Worm (Caenorhabditis elegans) whole organism, late embryonic: Measurements from ENCODE around the gene B0393.5.

Experiments used
- C08G9.2 ChIP-seq: sonication (generic microtip); optimal IDR thresholded peaks from 2 replicates; lab custom pipeline; 2016; ENCODE audit warnings: mild to moderate bottlenecking, missing genetic modification characterization, moderate library complexity, missing compliant biosample characterization
- K02D7.2 ChIP-seq: sonication (generic microtip); optimal IDR thresholded peaks from 2 replicates; lab custom pipeline; 2017; ENCODE audit warnings: mild to moderate bottlenecking, missing genetic modification characterization, missing compliant biosample characterization
- K09A11.1 ChIP-seq: sonication (generic microtip); optimal IDR thresholded peaks from 2 replicates; lab custom pipeline; 2017; ENCODE audit warnings: antibody characterized with exemption, mild to moderate bottlenecking, missing genetic modification characterization, missing compliant biosample characterization; ENCODE audit not compliant: insufficient read depth
- T23F11.4 ChIP-seq: fragments of 200-800 bp; sonication (Bioruptor generic); optimal IDR thresholded peaks from 2 replicates; lab custom pipeline; 2018; ENCODE audit warnings: mild to moderate bottlenecking, missing genetic modification characterization, missing compliant biosample characterization
- Y22D7AL.16 ChIP-seq: sonication (generic microtip); optimal IDR thresholded peaks from 2 replicates; lab custom pipeline; 2016; ENCODE audit warnings: missing genetic modification characterization, missing compliant biosample characterization
- ama-1 ChIP-seq: fragments of 150-350 bp; optimal IDR thresholded peaks from 2 replicates; lab custom pipeline; 2014
- ceh-14 ChIP-seq: sonication (generic microtip); optimal IDR thresholded peaks from 2 replicates; lab custom pipeline; 2016; ENCODE audit warnings: missing genotype, missing genetic modification characterization, missing compliant biosample characterization
- ceh-18 ChIP-seq: sonication (generic microtip); optimal IDR thresholded peaks from 2 replicates; lab custom pipeline; 2016; ENCODE audit warnings: missing genetic modification characterization, missing compliant biosample characterization
- ceh-19 ChIP-seq: fragments of 200-800 bp; sonication (Bioruptor generic); optimal IDR thresholded peaks from 2 replicates; lab custom pipeline; 2018; ENCODE audit warnings: mild to moderate bottlenecking, missing genetic modification characterization, missing compliant biosample characterization
- ceh-22 ChIP-seq: sonication (generic microtip); optimal IDR thresholded peaks from 2 replicates; lab custom pipeline; 2017; ENCODE audit warnings: missing biosample characterization, missing genetic modification characterization
- ceh-24 ChIP-seq: sonication (generic microtip); optimal IDR thresholded peaks from 2 replicates; lab custom pipeline; 2016; ENCODE audit warnings: mild to moderate bottlenecking, missing genetic modification characterization, missing compliant biosample characterization
- ceh-30 ChIP-seq: fragments of 150-350 bp; optimal IDR thresholded peaks from 2 replicates; lab custom pipeline; 2014; ENCODE audit warnings: missing biosample characterization, missing genetic modification characterization
- ceh-45 ChIP-seq: fragments of 200-800 bp; sonication (Bioruptor generic); IDR thresholded peaks from 2 replicates; pipeline ENCODE4 v1.3.6; 2022; ENCODE audit warnings: missing genetic modification reagents, missing genetic modification characterization, missing compliant biosample characterization
- ceh-48 ChIP-seq: sonication (generic microtip); optimal IDR thresholded peaks from 2 replicates; lab custom pipeline; 2016; ENCODE audit warnings: missing genetic modification characterization, inconsistent platforms, missing compliant biosample characterization
- ceh-6 ChIP-seq: fragments of 200-800 bp; sonication (Bioruptor generic); optimal IDR thresholded peaks from 2 replicates; lab custom pipeline; 2018; ENCODE audit warnings: mild to moderate bottlenecking, missing genetic modification characterization, missing compliant biosample characterization
- ceh-9 ChIP-seq: sonication (generic microtip); optimal IDR thresholded peaks from 2 replicates; lab custom pipeline; 2016; ENCODE audit warnings: mild to moderate bottlenecking, missing genetic modification characterization, inconsistent platforms, missing compliant biosample characterization
- dmd-4 ChIP-seq: sonication (generic microtip); optimal IDR thresholded peaks from 2 replicates; lab custom pipeline; 2016; ENCODE audit warnings: borderline replicate concordance, missing genetic modification characterization, missing compliant biosample characterization
- dve-1 ChIP-seq: sonication (generic microtip); optimal IDR thresholded peaks from 2 replicates; lab custom pipeline; 2017; ENCODE audit warnings: antibody characterized with exemption, mild to moderate bottlenecking, missing genetic modification characterization, missing compliant biosample characterization
- elt-2 ChIP-seq: sonication (generic microtip); optimal IDR thresholded peaks from 2 replicates; lab custom pipeline; 2016; ENCODE audit warnings: missing genetic modification reagents, missing genetic modification characterization, missing compliant biosample characterization
- eyg-1 ChIP-seq: sonication (generic microtip); optimal IDR thresholded peaks from 2 replicates; lab custom pipeline; 2016; ENCODE audit warnings: missing genotype, missing genetic modification characterization, missing compliant biosample characterization
- fax-1 ChIP-seq: sonication (generic microtip); optimal IDR thresholded peaks from 2 replicates; lab custom pipeline; 2016; ENCODE audit warnings: missing genotype, missing genetic modification characterization, missing compliant biosample characterization
- fkh-6 ChIP-seq: sonication (generic microtip); optimal IDR thresholded peaks from 2 replicates; lab custom pipeline; 2016; ENCODE audit warnings: missing genetic modification characterization, missing compliant biosample characterization
- gmeb-2 ChIP-seq: sonication (generic microtip); optimal IDR thresholded peaks from 2 replicates; lab custom pipeline; 2016; ENCODE audit warnings: missing genetic modification characterization, inconsistent platforms, missing compliant biosample characterization
- hlh-8 ChIP-seq: sonication (generic microtip); optimal IDR thresholded peaks from 2 replicates; lab custom pipeline; 2016; ENCODE audit warnings: missing genotype, missing genetic modification characterization, missing compliant biosample characterization
- lim-6 ChIP-seq: sonication (generic microtip); optimal IDR thresholded peaks from 2 replicates; lab custom pipeline; 2016; ENCODE audit warnings: missing genetic modification characterization, missing compliant biosample characterization
- lin-11 ChIP-seq: fragments of 200-800 bp; sonication (Bioruptor generic); optimal IDR thresholded peaks from 2 replicates; lab custom pipeline; 2018; ENCODE audit warnings: mild to moderate bottlenecking, missing genetic modification characterization, missing compliant biosample characterization
- madf-2 ChIP-seq: sonication (generic microtip); optimal IDR thresholded peaks from 2 replicates; lab custom pipeline; 2017; ENCODE audit warnings: missing genetic modification characterization, missing compliant biosample characterization
- mec-3 ChIP-seq: sonication (generic microtip); optimal IDR thresholded peaks from 2 replicates; lab custom pipeline; 2016; ENCODE audit warnings: borderline replicate concordance, missing genetic modification characterization, missing compliant biosample characterization
- nfya-1 ChIP-seq: sonication (generic microtip); optimal IDR thresholded peaks from 2 replicates; lab custom pipeline; 2017; ENCODE audit warnings: missing genetic modification characterization, mild to moderate bottlenecking, missing compliant biosample characterization, antibody characterized with exemption, moderate library complexity
- nhr-11 ChIP-seq: fragments of 150-350 bp; optimal IDR thresholded peaks from 2 replicates; lab custom pipeline; 2014; ENCODE audit warnings: missing biosample characterization, missing genetic modification characterization
- nhr-232 ChIP-seq: sonication (generic microtip); optimal IDR thresholded peaks from 2 replicates; lab custom pipeline; 2016; ENCODE audit warnings: missing genetic modification characterization, missing compliant biosample characterization
- odd-2 ChIP-seq: sonication (generic microtip); optimal IDR thresholded peaks from 2 replicates; lab custom pipeline; 2017; ENCODE audit warnings: antibody characterized with exemption, mild to moderate bottlenecking, missing genetic modification characterization, missing compliant biosample characterization
- pag-3 ChIP-seq: sonication (generic microtip); optimal IDR thresholded peaks from 2 replicates; lab custom pipeline; 2016; ENCODE audit warnings: missing compliant biosample characterization, missing genetic modification characterization, borderline replicate concordance
- pax-1 ChIP-seq: fragments of 150-350 bp; optimal IDR thresholded peaks from 2 replicates; lab custom pipeline; 2014; ENCODE audit warnings: missing biosample characterization, missing genetic modification characterization
- pha-2 ChIP-seq: sonication (generic microtip); optimal IDR thresholded peaks from 2 replicates; lab custom pipeline; 2017; ENCODE audit warnings: mild to moderate bottlenecking, missing genetic modification characterization, missing compliant biosample characterization
- pha-4 ChIP-seq: fragments of 150-350 bp; optimal IDR thresholded peaks from 2 replicates; lab custom pipeline; 2018; ENCODE audit warnings: missing biosample characterization, missing genetic modification reagents, missing genetic modification characterization
- ref-2 ChIP-seq: sonication (generic microtip); optimal IDR thresholded peaks from 2 replicates; lab custom pipeline; 2016; ENCODE audit warnings: missing genetic modification characterization, missing compliant biosample characterization
- sdc-2 ChIP-seq: sonication (generic microtip); optimal IDR thresholded peaks from 2 replicates; lab custom pipeline; 2016; ENCODE audit warnings: missing genotype, missing genetic modification characterization, missing compliant biosample characterization
- sox-4 ChIP-seq: sonication (generic microtip); optimal IDR thresholded peaks from 2 replicates; lab custom pipeline; 2017; ENCODE audit warnings: mild to moderate bottlenecking, missing genetic modification characterization, inconsistent platforms, missing compliant biosample characterization
- tbx-2 ChIP-seq: sonication (generic microtip); optimal IDR thresholded peaks from 2 replicates; lab custom pipeline; 2016; ENCODE audit warnings: missing genetic modification characterization, missing compliant biosample characterization
- ttx-3 ChIP-seq: sonication (generic microtip); optimal IDR thresholded peaks from 2 replicates; lab custom pipeline; 2016; ENCODE audit warnings: missing genetic modification reagents, missing genetic modification characterization, missing compliant biosample characterization
- unc-42 ChIP-seq: sonication (generic microtip); optimal IDR thresholded peaks from 2 replicates; lab custom pipeline; 2016; ENCODE audit warnings: missing genotype, missing genetic modification characterization, missing compliant biosample characterization
- unc-86 ChIP-seq: sonication (generic microtip); optimal IDR thresholded peaks from 2 replicates; lab custom pipeline; 2016; ENCODE audit warnings: missing genetic modification characterization, missing compliant biosample characterization
- zip-5 ChIP-seq: sonication (generic microtip); optimal IDR thresholded peaks from 2 replicates; lab custom pipeline; 2016; ENCODE audit warnings: missing genetic modification characterization, missing compliant biosample characterization
- ztf-16 ChIP-seq: sonication (generic microtip); optimal IDR thresholded peaks from 2 replicates; lab custom pipeline; 2017; ENCODE audit warnings: missing genetic modification characterization, missing compliant biosample characterization

Gene B0393.5

ce11 chrIII:4721750-4722149 is 43.8 kb upstream of the B0393.5 start, which contains the start of gene acy-1 (continued):
- no peak for TF ChIP-seq nhr-232 (tag; lab: Kevin White, UChicago)
- TF ChIP-seq zip-5 (tag; lab: Kevin White, UChicago) = no peak
- no peak for TF ChIP-seq madf-2 (tag; lab: Kevin White, UChicago)
- TF ChIP-seq ref-2 (tag; lab: Kevin White, UChicago) = no peak
- TF ChIP-seq pax-1 (tag; lab: Kevin White, UChicago) = no peak
- TF ChIP-seq ceh-30 (tag; lab: Kevin White, UChicago) = no peak
- no peak for TF ChIP-seq ceh-24 (tag; lab: Kevin White, UChicago)
- TF ChIP-seq hlh-8 = peak; percentile 18
- TF ChIP-seq gmeb-2 (tag; lab: Kevin White, UChicago) = no peak
- TF ChIP-seq lim-6 = no peak
- peak; percentile 90 for TF ChIP-seq nfya-1 (tag; lab: Kevin White, UChicago)
- no peak for TF ChIP-seq ama-1
- TF ChIP-seq mec-3 (tag; lab: Kevin White, UChicago) = no peak
- no peak for TF ChIP-seq ceh-45
- no peak for TF ChIP-seq ztf-16 (tag; lab: Kevin White, UChicago)
- no peak for TF ChIP-seq K02D7.2 (tag; lab: Kevin White, UChicago)
- peak; percentile 61 for TF ChIP-seq dve-1 (tag; lab: Kevin White, UChicago)
- no peak for TF ChIP-seq ceh-48 (tag; lab: Kevin White, UChicago)
- TF ChIP-seq ceh-6 = no peak
- no peak for TF ChIP-seq ttx-3
- no peak for TF ChIP-seq odd-2 (tag; lab: Kevin White, UChicago)
- no peak for TF ChIP-seq pha-2
- no peak for TF ChIP-seq ceh-22 (tag; lab: Kevin White, UChicago)
- TF ChIP-seq dmd-4 = no peak
- no peak for TF ChIP-seq pha-4 (tag; lab: Kevin White, UChicago)
- TF ChIP-seq tbx-2 (tag; lab: Kevin White, UChicago) = peak; percentile 79
- TF ChIP-seq fkh-6 (tag; lab: Kevin White, UChicago) = no peak
- TF ChIP-seq ceh-14 (tag; lab: Kevin White, UChicago) = peak; percentile 77
- peak; percentile 65 for TF ChIP-seq C08G9.2 (tag; lab: Kevin White, UChicago)
- TF ChIP-seq ceh-9 (tag; lab: Kevin White, UChicago) = no peak
- TF ChIP-seq T23F11.4 (GFP tag; lab: Kevin White, UChicago) = no peak
- no peak for TF ChIP-seq lin-11
- no peak for TF ChIP-seq elt-2 (tag; lab: Kevin White, UChicago)
- TF ChIP-seq sdc-2 (tag; lab: Kevin White, UChicago) = peak; percentile 40
- no peak for TF ChIP-seq nhr-11
- no peak for TF ChIP-seq pag-3 (tag; lab: Kevin White, UChicago)
- no peak for TF ChIP-seq fax-1 (tag; lab: Kevin White, UChicago)

ce11 chrIII:4723922-4724321 is 41.7 kb upstream of the B0393.5 start:
- TF ChIP-seq ceh-18 (peak; percentile 14), unc-86 (tag; lab: Kevin White, UChicago) (no peak), unc-42 (tag; lab: Kevin White, UChicago) (peak; percentile 17)

DNA sequence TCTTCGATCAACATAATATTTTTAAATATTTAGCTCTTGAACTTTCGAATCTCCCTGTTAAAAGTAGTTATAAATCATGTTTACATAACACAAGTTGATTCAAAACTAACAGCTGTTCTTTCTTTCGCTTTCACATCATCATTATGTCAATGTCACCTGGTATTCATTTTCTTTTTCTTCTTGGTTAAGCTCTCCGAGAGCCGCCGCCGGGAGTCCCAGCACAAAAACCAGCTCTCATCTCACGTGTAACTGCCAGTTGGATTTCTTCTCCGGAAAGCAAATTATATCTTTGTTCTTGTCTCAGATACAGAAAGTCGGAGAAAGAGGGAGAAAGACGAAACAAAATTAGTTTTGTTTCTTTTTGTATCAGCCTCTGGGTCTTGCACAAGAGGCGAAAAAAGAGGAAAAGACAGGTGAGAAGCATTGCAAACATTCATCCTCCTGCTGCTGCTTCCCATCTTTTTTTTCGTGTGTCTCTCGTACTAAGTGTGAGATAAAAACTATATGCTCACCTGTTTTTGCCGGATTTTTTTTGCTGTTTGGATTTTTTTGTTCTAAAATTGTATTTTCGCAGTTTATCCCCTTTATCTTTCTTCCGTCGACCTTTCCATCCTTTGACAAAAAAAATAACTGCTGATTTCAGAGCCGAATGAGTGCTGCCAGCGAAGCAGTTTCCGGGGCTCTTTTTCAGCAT is 34.1 kb upstream of the B0393.5 start, which contains the start of gene F17C8.3:
Gene F17C8.3 (plus strand): TSS at position 644 of the 694 bp plus-strand sequence.
- TF ChIP-seq ceh-19 (GFP tag; lab: Kevin White, UChicago) = no peak
- no peak for TF ChIP-seq Y22D7AL.16 (tag; lab: Kevin White, UChicago)
- no peak for TF ChIP-seq K09A11.1 (tag; lab: Kevin White, UChicago)
- no peak for TF ChIP-seq sox-4
- TF ChIP-seq ceh-18 = peak; percentile 69
- TF ChIP-seq eyg-1 (tag; lab: Kevin White, UChicago) = no peak
